Fruit fly (Drosophila melanogaster) whole organism: ENCODE data around the gene Klc.

Experiments
- CG8478 ChIP-seq: fragments of >200 bp; optimal IDR thresholded peaks from 2 replicates; lab custom pipeline; 2018; ENCODE audit warnings: inconsistent platforms
- Dll ChIP-seq: fragments of >200 bp; optimal IDR thresholded peaks from 2 replicates; lab custom pipeline; 2017
- EcR ChIP-seq, 2 experiments: fragments of >200 bp; optimal IDR thresholded peaks; 2 replicates each; lab custom pipeline; 2017; ENCODE audit warnings: missing biosample characterization in 2 of 2, missing genetic modification characterization in 2 of 2, missing genetic modification reagents in 2 of 2
- pan ChIP-seq: fragments of >200 bp; optimal IDR thresholded peaks from 2 replicates; lab custom pipeline; 2017
- psq ChIP-seq: fragments of >200 bp; optimal IDR thresholded peaks from 2 replicates; lab custom pipeline; 2017
- usp ChIP-seq: fragments of >200 bp; optimal IDR thresholded peaks from 2 replicates; lab custom pipeline; 2017; ENCODE audit warnings: missing biosample characterization, missing genetic modification characterization, mixed read lengths

Gene Klc

dm6 chr3L:12727212-12727611 lies 22.6 kb downstream of the Klc start:
- TF ChIP-seq pan (lab: Kevin White, UChicago) (no peak), EcR (GFP tag; optimal IDR thresholded peaks at IDR 0.05; lab: Kevin White, UChicago) (no peak), psq (no peak), usp (GFP tag; lab: Kevin White, UChicago) (no peak), CG8478 (lab: Kevin White, UChicago) (no peak)

dm6 chr3L:12725749-12726148 lies 24.1 kb downstream of the Klc start:
- TF ChIP-seq pan (lab: Kevin White, UChicago) = no peak
- no peak for TF ChIP-seq EcR (GFP tag; optimal IDR thresholded peaks at IDR 0.05; lab: Kevin White, UChicago)
- no peak for TF ChIP-seq usp (GFP tag; lab: Kevin White, UChicago)
- no peak for TF ChIP-seq CG8478 (lab: Kevin White, UChicago)
- no peak for TF ChIP-seq psq
- no peak for TF ChIP-seq Dll (lab: Kevin White, UChicago)

DNA sequence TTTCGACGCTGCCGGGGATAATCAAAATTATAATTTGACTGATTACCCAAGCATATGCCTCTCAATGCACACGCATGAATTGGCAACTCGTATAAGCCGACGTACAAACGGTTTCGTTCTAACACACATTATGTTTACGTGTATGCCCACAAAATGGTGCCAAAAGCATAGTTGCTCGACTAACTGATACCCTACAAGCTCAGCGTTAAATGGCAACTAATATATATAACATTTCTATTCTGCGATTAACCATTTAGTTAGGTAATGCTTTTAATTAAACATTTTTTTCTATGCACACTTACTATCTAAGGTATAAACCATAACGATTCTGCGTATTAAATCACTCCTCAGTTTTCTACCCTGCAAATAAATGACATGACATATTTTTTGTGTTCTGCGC lies 29.2 kb downstream of the Klc start:
- TF ChIP-seq CG8478 (lab: Kevin White, UChicago) (no peak), Dll (lab: Kevin White, UChicago) (no peak), usp (GFP tag; lab: Kevin White, UChicago) (no peak), psq (no peak), pan (lab: Kevin White, UChicago) (no peak), EcR (GFP tag; optimal IDR thresholded peaks at IDR 0.05; lab: Kevin White, UChicago) (no peak)

DNA sequence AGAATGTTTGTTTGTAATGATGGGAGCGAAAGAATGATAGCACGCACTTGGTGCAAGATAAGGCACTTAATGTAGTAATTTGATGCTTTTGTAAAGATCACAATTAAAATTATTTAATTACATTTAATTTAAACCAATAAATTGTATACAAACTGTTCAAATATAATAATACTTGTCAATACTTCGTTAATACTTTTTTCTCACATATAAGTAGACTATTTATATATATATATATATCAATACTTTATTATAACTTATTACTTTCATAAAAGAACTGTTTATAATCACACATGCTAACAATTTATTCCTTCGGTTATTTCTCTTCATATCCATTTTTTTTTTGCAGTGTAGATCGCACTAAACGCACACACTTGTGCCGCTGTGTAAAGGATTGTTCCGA lies 32.2 kb downstream of the Klc start:
- TF ChIP-seq CG8478 (lab: Kevin White, UChicago) (no peak), psq (no peak), pan (lab: Kevin White, UChicago) (no peak), usp (GFP tag; lab: Kevin White, UChicago) (no peak), Dll (lab: Kevin White, UChicago) (no peak), EcR (GFP tag; optimal IDR thresholded peaks at IDR 0.05; lab: Kevin White, UChicago) (no peak)

DNA sequence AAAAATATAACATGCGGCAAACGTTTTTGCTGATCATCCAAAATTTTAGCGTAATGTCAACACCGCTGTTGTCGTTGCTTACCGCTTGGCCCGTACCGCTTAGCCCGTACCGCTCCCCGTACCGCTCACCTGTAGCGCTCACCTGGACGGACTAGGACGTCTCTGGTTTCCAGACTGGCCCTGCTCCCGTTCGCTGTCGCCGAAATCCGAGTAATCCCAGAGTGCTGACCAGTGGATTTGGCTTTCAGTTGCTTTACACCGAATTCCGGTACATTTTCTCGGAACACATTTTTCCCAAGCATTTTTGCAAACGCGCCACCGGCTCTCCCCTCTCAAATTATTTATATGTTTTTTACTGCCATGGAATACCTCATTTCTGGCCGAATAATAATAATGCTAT lies 33.2 kb downstream of the Klc start:
- TF ChIP-seq psq (no peak), pan (lab: Kevin White, UChicago) (no peak), EcR (GFP tag; optimal IDR thresholded peaks at IDR 0.05; lab: Kevin White, UChicago) (no peak), usp (GFP tag; lab: Kevin White, UChicago) (no peak), Dll (lab: Kevin White, UChicago) (no peak), CG8478 (lab: Kevin White, UChicago) (no peak)

DNA sequence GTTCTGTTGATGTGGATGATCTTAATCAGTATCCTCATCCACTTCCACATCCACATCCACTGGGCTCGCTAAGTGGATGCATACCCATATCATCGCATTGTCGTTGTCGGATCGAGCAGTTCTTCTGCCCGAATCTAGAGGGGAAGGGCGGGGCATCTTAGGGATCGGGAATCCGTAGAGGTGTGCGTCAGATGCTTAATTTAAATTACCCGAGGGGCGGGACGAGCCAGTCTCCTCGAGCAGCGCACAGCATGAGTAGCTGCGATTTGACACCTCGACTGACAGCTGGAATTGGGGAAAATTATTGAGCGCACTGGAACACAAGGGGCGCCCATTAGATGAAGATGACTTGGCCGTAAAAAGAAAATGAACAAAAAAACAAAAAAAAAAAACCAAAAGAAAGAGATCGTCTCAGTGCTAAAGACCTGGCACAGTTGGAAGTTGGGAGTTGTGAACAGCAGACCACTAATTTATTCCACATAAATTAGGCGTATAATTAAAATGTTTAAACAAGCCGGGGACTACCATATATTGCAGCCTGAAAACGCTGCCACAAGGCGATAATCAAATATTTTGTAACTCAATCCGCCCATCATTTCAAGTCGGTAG lies 35.2 kb downstream of the Klc start:
- TF ChIP-seq EcR (GFP tag; optimal IDR thresholded peaks at IDR 0.05; lab: Kevin White, UChicago) = no peak

dm6 chr3L:12711418-12711817 lies 38.4 kb downstream of the Klc start:
- TF ChIP-seq EcR (GFP tag; optimal IDR thresholded peaks at IDR 0.05; lab: Kevin White, UChicago) (no peak), Dll (lab: Kevin White, UChicago) (no peak), pan (lab: Kevin White, UChicago) (no peak), usp (GFP tag; lab: Kevin White, UChicago) (no peak), psq (no peak), CG8478 (lab: Kevin White, UChicago) (no peak)

DNA sequence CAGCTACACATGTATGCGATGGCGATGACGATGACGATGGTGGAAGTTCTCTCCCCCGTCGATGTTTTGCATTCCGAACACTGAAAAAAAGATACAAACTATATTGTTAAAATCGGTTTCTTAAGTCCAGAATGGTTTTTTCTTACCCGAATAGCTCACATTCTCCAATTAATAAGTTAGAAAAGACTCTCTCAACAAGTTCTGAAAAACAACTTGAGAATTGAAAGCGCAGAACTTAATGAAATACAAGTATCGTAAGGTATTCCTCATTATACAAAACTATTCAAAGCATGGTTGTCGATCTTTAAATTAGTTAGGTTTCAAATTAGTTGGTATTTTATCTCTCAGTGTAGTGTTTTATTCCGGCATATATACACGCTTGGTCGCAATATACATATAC lies 43.4 kb downstream of the Klc start:
- TF ChIP-seq CG8478 (lab: Kevin White, UChicago) (no peak), pan (lab: Kevin White, UChicago) (no peak), EcR (GFP tag; optimal IDR thresholded peaks at IDR 0.05; lab: Kevin White, UChicago) (no peak), Dll (lab: Kevin White, UChicago) (no peak), usp (GFP tag; lab: Kevin White, UChicago) (no peak), psq (no peak)

dm6 chr3L:12705377-12705776 lies 44.5 kb downstream of the Klc start:
- no peak for TF ChIP-seq pan (lab: Kevin White, UChicago)
- no peak for TF ChIP-seq CG8478 (lab: Kevin White, UChicago)
- no peak for TF ChIP-seq EcR (GFP tag; optimal IDR thresholded peaks at IDR 0.05; lab: Kevin White, UChicago)
- TF ChIP-seq psq = no peak
- TF ChIP-seq usp (GFP tag; lab: Kevin White, UChicago) = no peak
- TF ChIP-seq Dll (lab: Kevin White, UChicago) = no peak

dm6 chr3L:12704335-12704734 lies 45.5 kb downstream of the Klc start:
- TF ChIP-seq usp (GFP tag; lab: Kevin White, UChicago) (no peak), EcR (GFP tag; optimal IDR thresholded peaks at IDR 0.05; lab: Kevin White, UChicago) (no peak), CG8478 (lab: Kevin White, UChicago) (no peak), psq (no peak), pan (lab: Kevin White, UChicago) (no peak), Dll (lab: Kevin White, UChicago) (no peak)

DNA sequence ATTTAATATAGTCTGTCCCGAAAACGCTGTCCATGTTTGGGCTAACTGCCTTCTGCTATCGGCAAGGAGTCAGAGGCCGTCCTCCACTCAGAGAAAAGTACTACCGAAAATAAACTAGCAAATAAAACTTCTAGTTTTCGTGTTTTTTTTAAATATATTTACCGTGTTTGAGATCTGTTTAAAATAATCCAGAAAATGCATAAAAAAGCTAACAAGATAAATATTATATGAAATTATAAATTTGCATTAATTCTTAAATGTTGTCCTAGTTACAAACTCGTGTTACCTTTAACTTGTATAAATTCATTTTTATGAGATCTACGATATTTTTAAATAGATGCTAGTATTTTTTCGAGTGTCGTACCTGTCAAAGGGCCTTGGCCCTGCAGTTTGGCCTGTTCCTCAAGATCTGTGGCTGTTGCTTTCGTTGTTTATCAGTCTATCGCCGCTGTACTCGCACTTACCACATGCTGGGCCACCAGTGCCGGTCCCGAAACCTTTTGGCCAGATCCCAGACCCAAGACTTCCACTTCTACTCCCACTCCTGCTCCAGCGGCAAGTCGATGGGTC lies 46.3 kb downstream of the Klc start:
- TF ChIP-seq pan (lab: Kevin White, UChicago) (no peak), CG8478 (lab: Kevin White, UChicago) (no peak), Dll (lab: Kevin White, UChicago) (no peak), psq (no peak), EcR (GFP tag; optimal IDR thresholded peaks at IDR 0.05; lab: Kevin White, UChicago) (no peak), usp (GFP tag; lab: Kevin White, UChicago) (no peak)

DNA sequence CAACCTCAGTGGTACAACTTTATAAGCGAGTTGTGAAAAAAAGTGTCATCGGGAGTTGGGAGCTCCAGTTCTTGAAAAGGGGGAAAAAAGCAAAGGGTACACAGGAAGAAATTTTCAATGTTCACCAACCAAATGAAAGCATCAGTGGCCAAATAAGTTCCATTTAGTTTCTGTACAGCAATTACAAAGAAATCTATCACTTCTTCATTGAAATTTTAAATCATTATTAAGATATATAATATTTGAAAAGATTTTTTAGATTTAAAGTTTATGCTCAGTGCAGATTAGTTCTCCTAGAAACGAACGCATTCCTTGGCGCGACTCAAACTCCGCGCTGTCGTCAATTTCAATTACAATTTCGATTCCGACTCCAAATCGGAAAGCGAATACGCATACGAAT lies 48.5 kb downstream of the Klc start:
- TF ChIP-seq pan (lab: Kevin White, UChicago) (no peak), CG8478 (lab: Kevin White, UChicago) (no peak), EcR (GFP tag; optimal IDR thresholded peaks at IDR 0.05; lab: Kevin White, UChicago) (no peak), psq (no peak), Dll (lab: Kevin White, UChicago) (no peak), usp (GFP tag; lab: Kevin White, UChicago) (no peak)
